Fruit fly (Drosophila melanogaster) whole organism, embryonic: ENCODE measurements around the gene Ufd1.

Experiments used
- Adf1 ChIP-seq: fragments of 200-800 bp; sonication (Bioruptor generic); IDR thresholded peaks from 2 replicates; pipeline ENCODE4 v1.3.6; 2022; ENCODE audit warnings: missing biosample characterization, missing genetic modification characterization
- Bteb2 ChIP-seq: fragments of 200-800 bp; sonication (Bioruptor generic); optimal IDR thresholded peaks from 2 replicates; lab custom pipeline; 2016; ENCODE audit warnings: missing biosample characterization, missing genetic modification characterization
- CG10209 ChIP-seq: fragments of 200-800 bp; sonication (Bioruptor generic); optimal IDR thresholded peaks from 3 replicates; lab custom pipeline; 2017; ENCODE audit warnings: missing biosample characterization, mild to moderate bottlenecking, missing genetic modification characterization, missing genetic modification reagents
- CG10267 ChIP-seq: fragments of 200-800 bp; sonication (Bioruptor generic); optimal IDR thresholded peaks from 2 replicates; lab custom pipeline; 2018; ENCODE audit warnings: missing biosample characterization, mild to moderate bottlenecking, missing genetic modification characterization, moderate library complexity
- CG10321 ChIP-seq: fragments of 200-800 bp; sonication (Bioruptor generic); IDR thresholded peaks from 2 replicates; pipeline ENCODE4 v1.3.6; 2022; ENCODE audit warnings: missing biosample characterization, missing genetic modification characterization
- CG10366 ChIP-seq: fragments of 200-800 bp; sonication (Bioruptor generic); IDR thresholded peaks from 2 replicates; pipeline ENCODE4 v1.3.6; 2022; ENCODE audit warnings: missing biosample characterization, missing genetic modification characterization
- CG10462 ChIP-seq: fragments of 200-800 bp; sonication (Bioruptor generic); optimal IDR thresholded peaks from 2 replicates; lab custom pipeline; 2016; ENCODE audit warnings: missing biosample characterization, missing genetic modification characterization
- CG11695 ChIP-seq: fragments of 200-800 bp; sonication (Bioruptor generic); IDR thresholded peaks from 3 replicates; pipeline ENCODE4 v1.3.6; 2022; ENCODE audit warnings: missing biosample characterization, missing genetic modification characterization
- CG1233 ChIP-seq: fragments of 200-800 bp; sonication (Bioruptor generic); optimal IDR thresholded peaks from 4 replicates; lab custom pipeline; 2018; ENCODE audit warnings: missing biosample characterization, mild to moderate bottlenecking, missing genetic modification characterization
- CG12659 ChIP-seq: fragments of 200-800 bp; sonication (Bioruptor generic); optimal IDR thresholded peaks from 3 replicates; lab custom pipeline; 2017; ENCODE audit warnings: mild to moderate bottlenecking, missing biosample characterization, missing genetic modification reagents, missing genetic modification characterization
- CG13287 ChIP-seq: fragments of 200-800 bp; sonication (Bioruptor generic); IDR thresholded peaks from 2 replicates; pipeline ENCODE4 v1.3.6; 2022; ENCODE audit warnings: missing biosample characterization, missing genetic modification characterization; ENCODE audit not compliant: partially characterized antibody
- CG14667 ChIP-seq: fragments of 200-800 bp; sonication (Bioruptor generic); IDR thresholded peaks from 2 replicates; pipeline ENCODE4 v1.3.6; 2022; ENCODE audit warnings: missing biosample characterization, missing genetic modification characterization
- CG15514 ChIP-seq: fragments of 200-800 bp; sonication (Bioruptor generic); optimal IDR thresholded peaks from 3 replicates; lab custom pipeline; 2017; ENCODE audit warnings: missing biosample characterization, missing genetic modification characterization, mild to moderate bottlenecking, moderate library complexity, missing genetic modification reagents
- CG1602 ChIP-seq: fragments of 200-800 bp; sonication (Bioruptor generic); optimal IDR thresholded peaks from 3 replicates; lab custom pipeline; 2016; ENCODE audit warnings: missing biosample characterization, missing genetic modification characterization
- CG16813 ChIP-seq: fragments of 200-800 bp; sonication (Bioruptor generic); IDR thresholded peaks from 3 replicates; pipeline ENCODE4 v1.3.6; 2022; ENCODE audit warnings: missing biosample characterization, missing genetic modification characterization; ENCODE audit not compliant: partially characterized antibody
- CG16815 ChIP-seq: fragments of 200-800 bp; sonication (Bioruptor generic); optimal IDR thresholded peaks from 3 replicates; lab custom pipeline; 2017; ENCODE audit warnings: missing biosample characterization, mild to moderate bottlenecking, missing genetic modification characterization
- CG18476 ChIP-seq: fragments of 200-800 bp; sonication (Bioruptor generic); optimal IDR thresholded peaks from 2 replicates; lab custom pipeline; 2016; ENCODE audit warnings: missing biosample characterization, mild to moderate bottlenecking, missing genetic modification characterization
- CG30020 ChIP-seq: fragments of 200-800 bp; optimal IDR thresholded peaks from 2 replicates; lab custom pipeline; 2019; ENCODE audit warnings: missing biosample characterization, mild to moderate bottlenecking, missing genetic modification characterization, moderate library complexity
- CG32767 ChIP-seq: fragments of 200-800 bp; sonication (Bioruptor generic); IDR thresholded peaks from 2 replicates; pipeline ENCODE4 v1.3.6; 2022; ENCODE audit warnings: missing biosample characterization, missing genetic modification characterization
- CG33557 ChIP-seq: fragments of 200-800 bp; sonication (Bioruptor generic); optimal IDR thresholded peaks from 2 replicates; lab custom pipeline; 2019; ENCODE audit warnings: missing biosample characterization, mild to moderate bottlenecking, missing genetic modification characterization, moderate library complexity
- CG4360 ChIP-seq: fragments of 200-800 bp; sonication (Bioruptor generic); IDR thresholded peaks from 2 replicates; pipeline ENCODE4 v1.3.6; 2022; ENCODE audit warnings: missing biosample characterization, missing genetic modification characterization
- CG7357 ChIP-seq: fragments of 200-800 bp; sonication (Bioruptor generic); IDR thresholded peaks from 3 replicates; pipeline ENCODE4 v1.3.6; 2022; ENCODE audit warnings: missing biosample characterization, missing genetic modification characterization
- CG9817 ChIP-seq: fragments of 200-800 bp; sonication (Bioruptor generic); optimal IDR thresholded peaks from 2 replicates; lab custom pipeline; 2018; ENCODE audit warnings: missing biosample characterization, mild to moderate bottlenecking, missing genetic modification characterization, moderate library complexity
- CHES-1-like ChIP-seq: fragments of 200-800 bp; sonication (Bioruptor generic); optimal IDR thresholded peaks from 2 replicates; lab custom pipeline; 2016; ENCODE audit warnings: missing biosample characterization, missing genetic modification characterization
- Dp ChIP-seq: fragments of 200-800 bp; sonication (Bioruptor generic); optimal IDR thresholded peaks from 2 replicates; lab custom pipeline; 2018; ENCODE audit warnings: missing biosample characterization, mild to moderate bottlenecking, missing genetic modification characterization, moderate library complexity
- HLHmδ ChIP-seq: fragments of 200-800 bp; sonication (Bioruptor generic); optimal IDR thresholded peaks from 2 replicates; lab custom pipeline; 2018; ENCODE audit warnings: missing biosample characterization, mild to moderate bottlenecking, missing genetic modification characterization, moderate library complexity
- Hr39 ChIP-seq: fragments of >200 bp; optimal IDR thresholded peaks from 2 replicates; lab custom pipeline; 2017
- Hr51 ChIP-seq, 2 experiments: fragments of 200-800 bp; sonication (Bioruptor generic); optimal IDR thresholded peaks; 2 replicates in 1 of 2; 3 replicates in 1 of 2; lab custom pipeline; 2016 to 2018; ENCODE audit warnings: missing biosample characterization in 2 of 2, missing genetic modification characterization in 2 of 2, mild to moderate bottlenecking in 1 of 2, moderate library complexity in 1 of 2
- Myb ChIP-seq: fragments of 200-800 bp; sonication (Bioruptor generic); optimal IDR thresholded peaks from 2 replicates; lab custom pipeline; 2016; ENCODE audit warnings: missing biosample characterization, missing genetic modification characterization
- Nf-YA ChIP-seq: fragments of 200-800 bp; sonication (Bioruptor generic); IDR thresholded peaks from 2 replicates; pipeline ENCODE4 v1.3.6; 2022; ENCODE audit warnings: missing biosample characterization, missing genetic modification characterization
- Pdp1 ChIP-seq, 2 experiments: fragments of 200-800 bp; sonication (Bioruptor generic); optimal IDR thresholded peaks; 3 replicates each; lab custom pipeline; 2016; ENCODE audit warnings: missing biosample characterization in 2 of 2, missing genetic modification characterization in 2 of 2, mild to moderate bottlenecking in 1 of 2, moderate library complexity in 1 of 2
- Ptx1 ChIP-seq: fragments of 200-800 bp; sonication (Bioruptor generic); IDR thresholded peaks from 2 replicates; pipeline ENCODE4 v1.3.6; 2022; ENCODE audit warnings: missing biosample characterization, missing genetic modification characterization
- Rfx ChIP-seq: fragments of 200-800 bp; sonication (Bioruptor generic); IDR thresholded peaks from 2 replicates; pipeline ENCODE4 v1.3.6; 2022; ENCODE audit warnings: missing biosample characterization, missing genetic modification characterization
- Scr ChIP-seq: fragments of 200-800 bp; sonication (Bioruptor generic); IDR thresholded peaks from 2 replicates; pipeline ENCODE4 v1.3.6; 2022; ENCODE audit warnings: missing biosample characterization, missing genetic modification characterization; ENCODE audit not compliant: partially characterized antibody
- Tbp ChIP-seq: fragments of >200 bp; optimal IDR thresholded peaks from 2 replicates; lab custom pipeline; 2018; ENCODE audit warnings: missing biosample characterization, missing genetic modification characterization
- YL-1 ChIP-seq: fragments of 200-800 bp; sonication (Bioruptor generic); optimal IDR thresholded peaks from 3 replicates; lab custom pipeline; 2017; ENCODE audit warnings: missing biosample characterization, mild to moderate bottlenecking, missing genetic modification characterization
- crc ChIP-seq: fragments of 200-800 bp; sonication (Bioruptor generic); optimal IDR thresholded peaks from 2 replicates; lab custom pipeline; 2016; ENCODE audit warnings: missing biosample characterization, missing genetic modification characterization
- ewg ChIP-seq: fragments of 200-800 bp; sonication (Bioruptor generic); optimal IDR thresholded peaks from 3 replicates; lab custom pipeline; 2017; ENCODE audit warnings: mild to moderate bottlenecking, missing biosample characterization, missing genetic modification reagents, missing genetic modification characterization
- grau ChIP-seq: fragments of 200-800 bp; optimal IDR thresholded peaks from 3 replicates; lab custom pipeline; 2019; ENCODE audit warnings: missing biosample characterization, mild to moderate bottlenecking, missing genetic modification characterization, moderate library complexity
- hth ChIP-seq: fragments of >200 bp; optimal IDR thresholded peaks from 2 replicates; lab custom pipeline; 2017; ENCODE audit warnings: inconsistent platforms
- ind ChIP-seq: fragments of 200-800 bp; sonication (Bioruptor generic); optimal IDR thresholded peaks from 3 replicates; lab custom pipeline; 2016; ENCODE audit warnings: missing biosample characterization, missing genetic modification characterization
- lmd ChIP-seq: fragments of 200-800 bp; sonication (Bioruptor generic); IDR thresholded peaks from 2 replicates; pipeline ENCODE4 v1.3.6; 2022; ENCODE audit warnings: missing biosample characterization, missing genetic modification characterization
- luna ChIP-seq: fragments of 200-800 bp; sonication (Bioruptor generic); optimal IDR thresholded peaks from 2 replicates; lab custom pipeline; 2016; ENCODE audit warnings: missing biosample characterization, missing genetic modification characterization
- peb ChIP-seq: fragments of 200-800 bp; sonication (Bioruptor generic); IDR thresholded peaks from 2 replicates; pipeline ENCODE4 v1.3.6; 2022; ENCODE audit warnings: missing biosample characterization, missing genetic modification characterization
- salm ChIP-seq: fragments of 200-800 bp; sonication (Bioruptor generic); optimal IDR thresholded peaks from 2 replicates; lab custom pipeline; 2018; ENCODE audit warnings: missing biosample characterization, mild to moderate bottlenecking, missing genetic modification characterization
- so ChIP-seq: fragments of 200-800 bp; sonication (Bioruptor generic); IDR thresholded peaks from 3 replicates; pipeline ENCODE4 v1.3.6; 2022; ENCODE audit warnings: missing biosample characterization, missing genetic modification characterization
- ssp ChIP-seq: fragments of 200-800 bp; sonication (Bioruptor generic); IDR thresholded peaks from 2 replicates; pipeline ENCODE4 v1.3.6; 2022; ENCODE audit warnings: missing biosample characterization, missing genetic modification characterization
- tap ChIP-seq: fragments of 200-800 bp; optimal IDR thresholded peaks from 3 replicates; lab custom pipeline; 2019; ENCODE audit warnings: missing biosample characterization, mild to moderate bottlenecking, missing genetic modification characterization, moderate library complexity
- trem ChIP-seq: fragments of 200-800 bp; optimal IDR thresholded peaks from 3 replicates; lab custom pipeline; 2019; ENCODE audit warnings: missing biosample characterization, mild to moderate bottlenecking, missing genetic modification characterization, moderate library complexity

Gene Ufd1

dm6 chr3L:11074043-11074853, 48.8 kb downstream of the Ufd1 start, which contains the start of the genes Pfdn2 and Noc1 (continued):
- TF ChIP-seq CG4360 (GFP tag; lab: Robert Waterston, UW) (no peak), CG10366 (GFP tag; lab: Robert Waterston, UW) (peak; percentile 50; the same call in 1 of the 2 replicates), YL-1 (GFP tag; lab: Kevin White, UChicago) (peak; percentile 33), HLHmδ (GFP tag; lab: Kevin White, UChicago) (no peak), salm (peak; percentile 12), CG30020 (peak; percentile 54), CG10462 (GFP tag; lab: Kevin White, UChicago) (peak; percentile 31), CG10267 (tag; lab: Kevin White, UChicago) (peak; percentile 60), CG7357 (GFP tag; lab: Robert Waterston, UW) (peak; percentile 49; the same call in 1 of the 3 replicates), CG1233 (GFP tag; lab: Kevin White, UChicago) (no peak), CHES-1-like (GFP tag; lab: Kevin White, UChicago) (no peak), Hr39 (lab: Kevin White, UChicago) (no peak), ewg (GFP tag; lab: Kevin White, UChicago) (peak; percentile 53), CG18476 (GFP tag; lab: Kevin White, UChicago) (no peak), lmd (peak; percentile 49), so (GFP tag; lab: Robert Waterston, UW) (no peak), Pdp1 (GFP tag; optimal IDR thresholded peaks at IDR 0.05; lab: Kevin White, UChicago) (peak in 1 of 2 experiments; percentile 3), hth (lab: Kevin White, UChicago) (no peak), CG15514 (no peak), tap (tag; lab: Kevin White, UChicago) (no peak), CG33557 (GFP tag; lab: Kevin White, UChicago) (peak; percentile 30), ind (GFP tag; lab: Kevin White, UChicago) (peak; percentile 62), Tbp (no peak), Hr51 (GFP tag; optimal IDR thresholded peaks at IDR 0.05; lab: Kevin White, UChicago) (peak in 1 of 2 experiments; percentile 38), Dp (GFP tag; lab: Kevin White, UChicago) (peak; percentile 7), Myb (no peak), crc (no peak), CG12659 (GFP tag; lab: Kevin White, UChicago) (peak; percentile 74), Bteb2 (GFP tag; lab: Kevin White, UChicago) (no peak), CG32767 (GFP tag; lab: Robert Waterston, UW) (0 out of 2 replicates have a peak, but pooled peaks have one; percentile 30), CG10321 (no peak), grau (tag; lab: Kevin White, UChicago) (peak; percentile 71), Scr (GFP tag; lab: Robert Waterston, UW) (no peak), CG10209 (GFP tag; lab: Kevin White, UChicago) (peak; percentile 50), Ptx1 (GFP tag; lab: Robert Waterston, UW) (peak; percentile 57; the same call in 1 of the 2 replicates), CG14667 (GFP tag; lab: Robert Waterston, UW) (peak; percentile 12; the same call in 1 of the 2 replicates), CG9817 (tag; lab: Kevin White, UChicago) (peak; percentile 56), luna (GFP tag; lab: Kevin White, UChicago) (no peak), Nf-YA (GFP tag; lab: Robert Waterston, UW) (no peak), trem (tag; lab: Kevin White, UChicago) (no peak), CG13287 (no peak), CG16815 (peak; percentile 26), ssp (peak; percentile 32; the same call in 1 of the 2 replicates), CG16813 (GFP tag; lab: Robert Waterston, UW) (no peak), peb (GFP tag; lab: Robert Waterston, UW) (no peak), CG1602 (GFP tag; lab: Kevin White, UChicago) (peak; percentile 55), Adf1 (GFP tag; lab: Robert Waterston, UW) (no peak), CG11695 (GFP tag; lab: Robert Waterston, UW) (peak; percentile 49; the same call in 1 of the 3 replicates), Rfx (peak; percentile 70)
